Fruit fly (Drosophila melanogaster) whole organism, prepupa: ENCODE measurements around the gene smo.

Experiments
- Blimp-1 ChIP-seq: fragments of 200-800 bp; sonication (Bioruptor generic); optimal IDR thresholded peaks from 3 replicates; lab custom pipeline; 2017; ENCODE audit warnings: missing biosample characterization, missing genetic modification characterization, mild to moderate bottlenecking, moderate library complexity, missing genetic modification reagents
- CG11294 ChIP-seq: fragments of 200-800 bp; sonication (Bioruptor generic); IDR thresholded peaks from 2 replicates; pipeline ENCODE4 v1.3.6; 2022; ENCODE audit warnings: missing biosample characterization, missing genetic modification characterization
- CG11762 ChIP-seq: fragments of 200-800 bp; sonication (Bioruptor generic); optimal IDR thresholded peaks from 3 replicates; lab custom pipeline; 2016; ENCODE audit warnings: missing biosample characterization, missing genetic modification characterization; ENCODE audit not compliant: insufficient read depth
- CG15336 ChIP-seq: fragments of 200-800 bp; sonication (Bioruptor generic); IDR thresholded peaks from 2 replicates; pipeline ENCODE4 v1.3.6; 2022; ENCODE audit warnings: missing biosample characterization, missing genetic modification characterization
- CG1621 ChIP-seq: fragments of 200-800 bp; sonication (Bioruptor generic); optimal IDR thresholded peaks from 3 replicates; lab custom pipeline; 2018; ENCODE audit warnings: missing biosample characterization, mild to moderate bottlenecking, missing genetic modification characterization
- CG16779 ChIP-seq: fragments of 200-800 bp; sonication (Bioruptor generic); optimal IDR thresholded peaks from 3 replicates; lab custom pipeline; 2017; ENCODE audit warnings: missing biosample characterization, mild to moderate bottlenecking, missing genetic modification characterization
- CG32006 ChIP-seq: fragments of 200-800 bp; sonication (Bioruptor generic); optimal IDR thresholded peaks from 3 replicates; lab custom pipeline; 2017; ENCODE audit warnings: missing biosample characterization, mild to moderate bottlenecking, missing genetic modification characterization
- CG3919 ChIP-seq: fragments of 200-800 bp; sonication (Bioruptor generic); optimal IDR thresholded peaks from 3 replicates; lab custom pipeline; 2016; ENCODE audit warnings: missing biosample characterization, missing genetic modification characterization
- CG4318 ChIP-seq: fragments of 200-800 bp; sonication (Bioruptor generic); optimal IDR thresholded peaks from 3 replicates; lab custom pipeline; 2017; ENCODE audit warnings: missing biosample characterization, mild to moderate bottlenecking, missing genetic modification characterization
- CG6276 ChIP-seq: fragments of 200-800 bp; sonication (Bioruptor generic); optimal IDR thresholded peaks from 2 replicates; lab custom pipeline; 2017; ENCODE audit warnings: missing biosample characterization, mild to moderate bottlenecking, missing genetic modification characterization
- CG6792 ChIP-seq: fragments of 200-800 bp; sonication (Bioruptor generic); optimal IDR thresholded peaks from 3 replicates; lab custom pipeline; 2016; ENCODE audit warnings: missing biosample characterization, missing genetic modification characterization
- CG6854 ChIP-seq: fragments of 200-800 bp; sonication (Bioruptor generic); optimal IDR thresholded peaks from 2 replicates; lab custom pipeline; 2017; ENCODE audit warnings: missing biosample characterization, mild to moderate bottlenecking, missing genetic modification characterization
- CG7368 ChIP-seq: fragments of 200-800 bp; sonication (Bioruptor generic); optimal IDR thresholded peaks from 3 replicates; lab custom pipeline; 2016; ENCODE audit warnings: missing biosample characterization, missing genetic modification characterization
- CG8119 ChIP-seq: fragments of 200-800 bp; sonication (Bioruptor generic); IDR thresholded peaks from 3 replicates; pipeline ENCODE4 v1.3.6; 2022; ENCODE audit warnings: missing biosample characterization, missing genetic modification characterization
- Eip78C ChIP-seq: fragments of 200-800 bp; sonication (Bioruptor generic); peaks from one replicate; lab custom pipeline; 2016; ENCODE audit warnings: missing biosample characterization, missing genetic modification characterization
- Eip93F ChIP-seq: fragments of 200-800 bp; sonication (Bioruptor generic); optimal IDR thresholded peaks from 2 replicates; lab custom pipeline; 2016; ENCODE audit warnings: missing biosample characterization, mild to moderate bottlenecking, missing genetic modification characterization
- Ets21C ChIP-seq: fragments of 200-800 bp; sonication (Bioruptor generic); optimal IDR thresholded peaks from 3 replicates; lab custom pipeline; 2016; ENCODE audit warnings: missing biosample characterization, missing genetic modification characterization
- Hr38 ChIP-seq: sonication (Bioruptor generic); optimal IDR thresholded peaks from 2 replicates; lab custom pipeline; 2016; ENCODE audit warnings: missing biosample characterization, missing genetic modification characterization
- Hr39 ChIP-seq: fragments of 200-800 bp; sonication (Bioruptor generic); optimal IDR thresholded peaks from 2 replicates; lab custom pipeline; 2016; ENCODE audit warnings: missing biosample characterization, missing genetic modification characterization
- Met ChIP-seq: fragments of 200-800 bp; sonication (Bioruptor generic); optimal IDR thresholded peaks from 3 replicates; lab custom pipeline; 2016; ENCODE audit warnings: missing biosample characterization, missing genetic modification characterization
- OdsH ChIP-seq: fragments of 200-800 bp; sonication (Bioruptor generic); optimal IDR thresholded peaks from 3 replicates; lab custom pipeline; 2016; ENCODE audit warnings: missing biosample characterization, missing genetic modification characterization
- Sox102F ChIP-seq: fragments of 200-800 bp; sonication (Bioruptor generic); optimal IDR thresholded peaks from 2 replicates; lab custom pipeline; 2016; ENCODE audit warnings: missing biosample characterization, mild to moderate bottlenecking, missing genetic modification characterization
- Sox15 ChIP-seq: fragments of 200-800 bp; sonication (Bioruptor generic); optimal IDR thresholded peaks from 3 replicates; lab custom pipeline; 2016; ENCODE audit warnings: missing biosample characterization, missing genetic modification characterization
- achi ChIP-seq: fragments of 200-800 bp; sonication (Bioruptor generic); optimal IDR thresholded peaks from 3 replicates; lab custom pipeline; 2016; ENCODE audit warnings: missing biosample characterization, missing genetic modification characterization
- acj6 ChIP-seq: fragments of 200-800 bp; sonication (Bioruptor generic); optimal IDR thresholded peaks from 3 replicates; lab custom pipeline; 2016; ENCODE audit warnings: missing biosample characterization, missing genetic modification characterization
- cyc ChIP-seq: fragments of 200-800 bp; sonication (Bioruptor generic); optimal IDR thresholded peaks from 3 replicates; lab custom pipeline; 2016; ENCODE audit warnings: missing biosample characterization, missing genetic modification characterization
- eg ChIP-seq: fragments of 200-800 bp; sonication (Bioruptor generic); IDR thresholded peaks from 3 replicates; pipeline ENCODE4 v1.3.6; 2022; ENCODE audit warnings: missing biosample characterization, missing genetic modification characterization
- esn ChIP-seq: fragments of 200-800 bp; sonication (Bioruptor generic); optimal IDR thresholded peaks from 2 replicates; lab custom pipeline; 2016; ENCODE audit warnings: missing biosample characterization, mild to moderate bottlenecking, missing genetic modification characterization, moderate library complexity
- fd59A ChIP-seq: fragments of 200-800 bp; sonication (Bioruptor generic); optimal IDR thresholded peaks from 2 replicates; lab custom pipeline; 2017; ENCODE audit warnings: missing biosample characterization, mild to moderate bottlenecking, missing genetic modification characterization, missing genetic modification reagents
- fkh ChIP-seq: fragments of 200-800 bp; sonication (Bioruptor generic); optimal IDR thresholded peaks from 3 replicates; lab custom pipeline; 2017; ENCODE audit warnings: missing biosample characterization, mild to moderate bottlenecking, missing genetic modification characterization, moderate library complexity
- net ChIP-seq: fragments of 200-800 bp; sonication (Bioruptor generic); optimal IDR thresholded peaks from 3 replicates; lab custom pipeline; 2016; ENCODE audit warnings: missing biosample characterization, missing genetic modification characterization
- pdm3 ChIP-seq: fragments of 200-800 bp; sonication (Bioruptor generic); optimal IDR thresholded peaks from 3 replicates; lab custom pipeline; 2016; ENCODE audit warnings: missing biosample characterization, missing genetic modification characterization
- salr ChIP-seq, 2 experiments: fragments of 200-800 bp; sonication (Bioruptor generic); optimal IDR thresholded peaks; 3 replicates each; lab custom pipeline; 2016 to 2018; ENCODE audit warnings: missing biosample characterization in 2 of 2, missing genetic modification characterization in 2 of 2, mild to moderate bottlenecking in 1 of 2
- svp ChIP-seq: fragments of 200-800 bp; sonication (Bioruptor generic); peaks from one replicate; lab custom pipeline; 2016; ENCODE audit warnings: missing biosample characterization, missing genetic modification characterization
- topi ChIP-seq: fragments of 200-800 bp; sonication (Bioruptor generic); optimal IDR thresholded peaks from 3 replicates; lab custom pipeline; 2016; ENCODE audit warnings: missing biosample characterization, missing genetic modification characterization
- vri ChIP-seq: fragments of 200-800 bp; sonication (Bioruptor generic); optimal IDR thresholded peaks from 3 replicates; lab custom pipeline; 2016; ENCODE audit warnings: missing biosample characterization, mild to moderate bottlenecking, missing genetic modification characterization

The smo gene

DNA sequence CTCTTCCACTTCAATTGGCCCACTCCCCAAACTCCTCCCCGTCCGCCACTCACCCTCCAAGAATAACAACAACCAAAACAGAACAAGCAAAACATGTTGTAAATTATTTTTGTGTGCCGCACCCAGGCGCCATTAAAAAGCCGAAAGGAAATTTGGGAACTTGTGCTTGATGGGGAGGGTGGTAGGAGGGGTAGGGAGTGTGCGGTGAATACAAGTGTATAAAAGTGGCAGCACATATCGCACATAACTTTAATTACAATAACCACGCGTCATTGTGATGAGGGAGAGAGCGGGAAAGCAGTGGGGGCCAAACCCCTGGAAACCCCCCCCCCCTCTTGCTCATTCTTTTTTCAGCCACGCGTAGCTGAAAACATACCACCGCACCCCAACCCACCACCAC, 29.7 kb downstream of the smo start:
- TF ChIP-seq net (no peak), salr (GFP tag; optimal IDR thresholded peaks at IDR 0.05; lab: Kevin White, UChicago) (no peak), Eip93F (GFP tag; lab: Kevin White, UChicago) (no peak), acj6 (GFP tag; lab: Kevin White, UChicago) (no peak), pdm3 (GFP tag; lab: Kevin White, UChicago) (no peak), achi (no peak), CG6276 (no peak)

DNA sequence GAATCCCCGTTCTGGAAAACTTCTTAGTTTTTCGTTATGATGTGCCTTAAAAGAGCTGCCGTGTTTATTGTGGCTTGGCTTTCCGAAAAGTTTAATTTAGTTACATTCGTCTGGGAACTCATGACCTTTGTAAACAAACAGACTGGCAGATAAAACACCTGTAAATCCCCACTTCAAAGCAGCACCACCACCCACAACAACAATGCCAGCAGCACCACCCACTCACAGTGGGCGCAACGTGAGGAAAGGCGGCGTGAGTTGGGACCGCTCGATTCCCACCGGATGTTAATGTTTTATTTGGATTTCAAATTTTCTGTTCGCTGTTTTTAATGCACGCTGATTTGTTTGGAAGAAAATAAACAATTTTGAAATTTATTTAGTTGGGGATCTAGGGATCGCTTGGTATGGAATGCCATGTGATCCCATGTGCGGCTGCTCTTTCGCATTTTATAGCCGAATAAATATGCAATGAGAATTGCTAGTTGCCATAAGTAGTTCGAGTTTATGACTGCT, 30.9 kb downstream of the smo start:
- TF ChIP-seq vri (GFP tag; lab: Kevin White, UChicago), result no peak
- TF ChIP-seq Eip93F (GFP tag; lab: Kevin White, UChicago), result no peak
- peak; percentile 64 for TF ChIP-seq svp (GFP tag; lab: Kevin White, UChicago)

DNA sequence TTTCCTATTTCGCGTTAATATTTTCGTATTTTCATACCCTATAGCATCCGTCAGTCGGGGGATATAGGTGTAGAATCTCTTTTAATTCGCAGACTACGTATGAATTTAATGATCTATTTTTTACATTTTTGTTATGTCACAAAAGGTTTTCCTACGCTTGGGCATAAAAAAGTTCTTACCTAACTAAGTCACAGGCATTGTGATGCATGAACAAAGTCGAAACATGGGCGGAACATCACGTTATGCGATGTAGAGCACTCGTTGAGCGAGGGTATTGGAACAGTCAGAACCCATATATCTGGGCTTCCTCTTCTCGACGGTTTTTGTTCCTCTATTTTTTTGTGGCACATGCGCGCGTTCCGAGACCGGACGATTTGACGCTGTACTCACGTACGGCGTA, 31.8 kb downstream of the smo start:
- TF ChIP-seq OdsH (GFP tag; lab: Kevin White, UChicago) (peak; percentile 5), Hr39 (GFP tag; lab: Kevin White, UChicago) (no peak), CG11762 (GFP tag; lab: Kevin White, UChicago) (no peak), Eip78C (GFP tag; lab: Kevin White, UChicago) (peak; percentile 29)

DNA sequence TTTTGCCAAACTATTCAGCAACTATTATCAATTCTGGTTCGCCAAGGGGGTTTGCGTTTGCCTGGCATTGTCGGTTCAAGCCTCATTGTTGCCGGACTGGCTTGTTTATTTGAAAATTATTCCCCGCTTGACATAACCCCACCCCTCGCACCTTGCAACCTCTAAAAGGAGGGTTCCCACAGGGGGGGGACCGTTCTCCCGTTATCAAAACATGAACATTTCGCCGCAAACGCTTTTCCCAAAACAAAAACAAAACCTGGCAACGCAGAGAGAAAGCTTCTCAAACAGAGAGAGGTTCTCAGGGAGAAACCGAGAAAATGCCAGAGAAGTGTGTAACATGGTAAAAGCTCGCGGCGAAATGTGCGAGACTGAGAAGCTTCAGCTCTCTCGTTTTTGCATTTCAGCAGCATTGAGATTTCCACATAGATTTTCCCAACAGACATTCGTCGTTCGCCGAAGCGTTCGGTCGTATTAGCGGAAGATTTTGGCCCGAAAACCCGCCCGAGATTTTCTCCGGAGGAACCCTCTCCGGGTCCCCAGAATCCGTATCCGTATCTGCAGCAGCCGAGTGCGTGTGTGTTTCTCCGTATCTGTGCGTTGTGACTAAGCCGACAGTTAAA, 32.5 kb downstream of the smo start:
- TF ChIP-seq Met (no peak), Blimp-1 (GFP tag; lab: Kevin White, UChicago) (no peak), Sox102F (GFP tag; lab: Kevin White, UChicago) (no peak), CG16779 (no peak), CG6792 (GFP tag; lab: Kevin White, UChicago) (no peak), svp (GFP tag; lab: Kevin White, UChicago) (peak; percentile 66), fkh (GFP tag; lab: Kevin White, UChicago) (peak; percentile 59), CG8119 (GFP tag; lab: Robert Waterston, UW) (0 out of 3 replicates have a peak, but pooled peaks have one; percentile 26), Eip78C (GFP tag; lab: Kevin White, UChicago) (peak; percentile 39), CG15336 (peak; percentile 25; the same call in 1 of the 2 replicates), eg (peak; percentile 57; the same call in 1 of the 3 replicates), cyc (no peak), CG4318 (GFP tag; lab: Kevin White, UChicago) (no peak), Hr38 (GFP tag; lab: Kevin White, UChicago) (no peak), CG6854 (GFP tag; lab: Kevin White, UChicago) (no peak), topi (GFP tag; lab: Kevin White, UChicago) (no peak)

DNA sequence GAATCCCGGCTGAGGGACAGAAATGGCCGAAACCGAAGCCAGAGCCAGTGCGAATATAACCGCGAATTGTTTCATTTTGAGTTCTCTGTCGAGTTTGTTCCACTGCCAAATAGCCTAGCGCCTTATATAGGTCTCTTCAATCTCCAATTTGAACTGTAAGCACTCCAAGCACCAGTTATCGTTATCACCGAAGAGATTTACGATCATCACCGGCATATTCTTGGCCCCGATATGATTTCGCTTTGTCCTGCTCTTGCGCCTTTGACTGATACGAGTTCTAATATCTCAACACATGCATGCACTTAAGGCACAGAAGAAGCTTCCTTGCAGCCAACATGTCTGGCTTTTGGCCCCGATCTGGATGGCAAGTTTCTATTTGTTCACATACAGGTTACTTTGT, 41.8 kb downstream of the smo start, which contains the start of gene CG11912:
Gene CG11912 (minus strand): TSS at position 101 of the 400 bp plus-strand sequence.
- TF ChIP-seq fd59A (GFP tag; lab: Kevin White, UChicago), result no peak
- no peak for TF ChIP-seq CG7368 (GFP tag; lab: Kevin White, UChicago)
- no peak for TF ChIP-seq CG4318 (GFP tag; lab: Kevin White, UChicago)
- TF ChIP-seq esn (GFP tag; lab: Kevin White, UChicago), result no peak
- TF ChIP-seq CG1621 (tag; lab: Kevin White, UChicago), result no peak
- no peak for TF ChIP-seq Sox15
- TF ChIP-seq CG32006 (GFP tag; lab: Kevin White, UChicago), result no peak
- no peak for TF ChIP-seq CG6792 (GFP tag; lab: Kevin White, UChicago)
- no peak for TF ChIP-seq Hr38 (GFP tag; lab: Kevin White, UChicago)
- no peak for TF ChIP-seq Ets21C
- no peak for TF ChIP-seq salr (GFP tag; optimal IDR thresholded peaks at IDR 0.05; lab: Kevin White, UChicago)
- TF ChIP-seq CG11294 (GFP tag; lab: Robert Waterston, UW), result no peak
- no peak for TF ChIP-seq net
- TF ChIP-seq achi, result no peak
- TF ChIP-seq Sox102F (GFP tag; lab: Kevin White, UChicago), result no peak
- TF ChIP-seq CG3919 (GFP tag; lab: Kevin White, UChicago), result no peak
- no peak for TF ChIP-seq svp (GFP tag; lab: Kevin White, UChicago)
- TF ChIP-seq, all 60 proteins: peak for 0
